Fruit fly (Drosophila melanogaster) whole organism, embryonic: ENCODE results near the gene al.

ENCODE experiments used
- ATbp ChIP-seq: fragments of 200-800 bp; sonication (Bioruptor generic); optimal IDR thresholded peaks from 2 replicates; lab custom pipeline; 2017; ENCODE audit warnings: missing biosample characterization, mild to moderate bottlenecking, missing genetic modification characterization, missing genetic modification reagents
- Abd-B ChIP-seq: fragments of 200-800 bp; sonication (Bioruptor generic); optimal IDR thresholded peaks from 2 replicates; lab custom pipeline; 2018; ENCODE audit warnings: missing biosample characterization, mild to moderate bottlenecking, missing genetic modification characterization, moderate library complexity
- Ada2b ChIP-seq: fragments of 200-800 bp; sonication (Bioruptor generic); IDR thresholded peaks from 2 replicates; pipeline ENCODE4 v1.3.6; 2022; ENCODE audit warnings: missing biosample characterization, missing genetic modification characterization
- B-H2 ChIP-seq: fragments of 200-800 bp; sonication (Bioruptor generic); optimal IDR thresholded peaks from 2 replicates; lab custom pipeline; 2018; ENCODE audit warnings: missing biosample characterization, mild to moderate bottlenecking, missing genetic modification characterization
- CG12104 ChIP-seq: fragments of 200-800 bp; sonication (Bioruptor generic); optimal IDR thresholded peaks from 3 replicates; lab custom pipeline; 2016; ENCODE audit warnings: missing biosample characterization, missing genetic modification characterization
- CG12299 ChIP-seq: fragments of 200-800 bp; sonication (Bioruptor generic); optimal IDR thresholded peaks from 2 replicates; lab custom pipeline; 2018; ENCODE audit warnings: missing biosample characterization, mild to moderate bottlenecking, missing genetic modification characterization
- CG12769 ChIP-seq: fragments of 200-800 bp; sonication (Bioruptor generic); optimal IDR thresholded peaks from 2 replicates; lab custom pipeline; 2019; ENCODE audit warnings: missing biosample characterization, mild to moderate bottlenecking, missing genetic modification characterization, moderate library complexity
- CG12942 ChIP-seq: fragments of 200-800 bp; sonication (Bioruptor generic); optimal IDR thresholded peaks from 3 replicates; lab custom pipeline; 2016; ENCODE audit warnings: missing biosample characterization, missing genetic modification characterization
- CG16779 ChIP-seq: fragments of 200-800 bp; sonication (Bioruptor generic); IDR thresholded peaks from 2 replicates; pipeline ENCODE4 v1.3.6; 2022; ENCODE audit warnings: missing biosample characterization, missing genetic modification characterization
- CG31224 ChIP-seq: fragments of 200-800 bp; sonication (Bioruptor generic); IDR thresholded peaks from 2 replicates; pipeline ENCODE4 v1.3.6; 2022; ENCODE audit warnings: missing biosample characterization, missing genetic modification characterization
- CG3995 ChIP-seq: fragments of 200-800 bp; sonication (Bioruptor generic); optimal IDR thresholded peaks from 3 replicates; lab custom pipeline; 2016; ENCODE audit warnings: missing biosample characterization, missing genetic modification characterization
- CG4707 ChIP-seq: fragments of 200-800 bp; sonication (Bioruptor generic); optimal IDR thresholded peaks from 2 replicates; lab custom pipeline; 2018; ENCODE audit warnings: missing biosample characterization, mild to moderate bottlenecking, missing genetic modification characterization, moderate library complexity
- CG4730 ChIP-seq: fragments of 200-800 bp; sonication (Bioruptor generic); IDR thresholded peaks from 2 replicates; pipeline ENCODE4 v1.3.6; 2022; ENCODE audit warnings: missing biosample characterization, missing genetic modification characterization
- CG7786 ChIP-seq: fragments of 200-800 bp; sonication (Bioruptor generic); optimal IDR thresholded peaks from 2 replicates; lab custom pipeline; 2016; ENCODE audit warnings: missing biosample characterization, missing genetic modification characterization
- Dfd ChIP-seq, 2 experiments: fragments of >200 bp; optimal IDR thresholded peaks; 2 replicates each; lab custom pipeline; 2017; ENCODE audit warnings: missing biosample characterization in 2 of 2, missing genetic modification characterization in 2 of 2
- Dll ChIP-seq: fragments of 200-800 bp; sonication (Bioruptor generic); IDR thresholded peaks from 4 replicates; pipeline ENCODE4 v1.3.6; 2022; ENCODE audit warnings: missing biosample characterization, missing genetic modification characterization; ENCODE audit not compliant: partially characterized antibody
- Gug ChIP-seq: fragments of 200-800 bp; sonication (Bioruptor generic); IDR thresholded peaks from 4 replicates; pipeline ENCODE4 v1.3.6; 2022; ENCODE audit warnings: missing biosample characterization, missing genetic modification characterization
- Hmx ChIP-seq: fragments of 200-800 bp; sonication (Bioruptor generic); optimal IDR thresholded peaks from 2 replicates; lab custom pipeline; 2016; ENCODE audit warnings: missing biosample characterization, missing genetic modification characterization
- Hr39 ChIP-seq: fragments of >200 bp; optimal IDR thresholded peaks from 2 replicates; lab custom pipeline; 2017
- Mes4 ChIP-seq: fragments of 200-800 bp; sonication (Bioruptor generic); optimal IDR thresholded peaks from 2 replicates; lab custom pipeline; 2016; ENCODE audit warnings: missing biosample characterization, missing genetic modification characterization
- Myb ChIP-seq: fragments of 200-800 bp; sonication (Bioruptor generic); optimal IDR thresholded peaks from 2 replicates; lab custom pipeline; 2016; ENCODE audit warnings: missing biosample characterization, missing genetic modification characterization
- NC2β ChIP-seq: fragments of 200-800 bp; sonication (Bioruptor generic); optimal IDR thresholded peaks from 2 replicates; lab custom pipeline; 2016; ENCODE audit warnings: missing biosample characterization, missing genetic modification characterization
- Nf-YB ChIP-seq: fragments of 200-800 bp; sonication (Bioruptor generic); optimal IDR thresholded peaks from 3 replicates; lab custom pipeline; 2019; ENCODE audit warnings: missing biosample characterization, mild to moderate bottlenecking, missing genetic modification characterization, moderate library complexity
- Ptx1 ChIP-seq: fragments of 200-800 bp; sonication (Bioruptor generic); IDR thresholded peaks from 2 replicates; pipeline ENCODE4 v1.3.6; 2022; ENCODE audit warnings: missing biosample characterization, missing genetic modification characterization
- Six4 ChIP-seq: fragments of 200-800 bp; sonication (Bioruptor generic); optimal IDR thresholded peaks from 2 replicates; lab custom pipeline; 2016; ENCODE audit warnings: missing biosample characterization, missing genetic modification characterization
- Sry-β ChIP-seq: fragments of 200-800 bp; sonication (Bioruptor generic); optimal IDR thresholded peaks from 2 replicates; lab custom pipeline; 2018; ENCODE audit warnings: missing biosample characterization, mild to moderate bottlenecking, missing genetic modification characterization, moderate library complexity
- Trl ChIP-seq, 3 experiments: fragments of >200 bp in 2 of 3; fragments of 200-800 bp in 1 of 3; sonication (Bioruptor generic) in 1 of 3; optimal IDR thresholded peaks; 2 replicates in 1 of 3; 3 replicates in 2 of 3; lab custom pipeline; 2016 to 2017; ENCODE audit warnings: missing biosample characterization in 1 of 3, missing genetic modification characterization in 1 of 3
- amos ChIP-seq: fragments of 200-800 bp; sonication (Bioruptor generic); IDR thresholded peaks from 2 replicates; pipeline ENCODE4 v1.3.6; 2022; ENCODE audit warnings: missing biosample characterization, missing genetic modification characterization; ENCODE audit not compliant: partially characterized antibody
- bcd ChIP-seq: fragments of 200-800 bp; sonication (Bioruptor generic); optimal IDR thresholded peaks from 2 replicates; lab custom pipeline; 2017; ENCODE audit warnings: missing biosample characterization, mild to moderate bottlenecking, missing genetic modification characterization
- btn ChIP-seq: fragments of 200-800 bp; sonication (Bioruptor generic); optimal IDR thresholded peaks from 2 replicates; lab custom pipeline; 2016; ENCODE audit warnings: missing biosample characterization, missing genetic modification characterization
- cg ChIP-seq: fragments of 200-800 bp; sonication (Bioruptor generic); optimal IDR thresholded peaks from 3 replicates; lab custom pipeline; 2019; ENCODE audit warnings: missing biosample characterization, mild to moderate bottlenecking, missing genetic modification characterization, moderate library complexity
- chinmo ChIP-seq: fragments of 200-800 bp; sonication (Bioruptor generic); IDR thresholded peaks from 4 replicates; pipeline ENCODE4 v1.3.6; 2022; ENCODE audit warnings: missing biosample characterization, missing genetic modification characterization; ENCODE audit not compliant: partially characterized antibody
- eve ChIP-seq, 2 experiments: fragments of >200 bp; optimal IDR thresholded peaks; 2 replicates each; lab custom pipeline; 2017; ENCODE audit warnings: missing biosample characterization in 2 of 2, missing genetic modification characterization in 2 of 2
- eyg ChIP-seq: fragments of 200-800 bp; sonication (Bioruptor generic); optimal IDR thresholded peaks from 3 replicates; lab custom pipeline; 2016; ENCODE audit warnings: missing biosample characterization, missing genetic modification characterization
- inv ChIP-seq: fragments of 200-800 bp; sonication (Bioruptor generic); IDR thresholded peaks from 2 replicates; pipeline ENCODE4 v1.3.6; 2022; ENCODE audit warnings: missing biosample characterization, missing genetic modification characterization; ENCODE audit not compliant: partially characterized antibody
- jing ChIP-seq: fragments of 200-800 bp; sonication (Bioruptor generic); optimal IDR thresholded peaks from 2 replicates; lab custom pipeline; 2018; ENCODE audit warnings: missing biosample characterization, mild to moderate bottlenecking, missing genetic modification characterization
- lab ChIP-seq: fragments of 200-800 bp; sonication (Bioruptor generic); optimal IDR thresholded peaks from 3 replicates; lab custom pipeline; 2017; ENCODE audit warnings: missing biosample characterization, missing genetic modification characterization, mild to moderate bottlenecking, moderate library complexity, missing genetic modification reagents
- nerfin-2 ChIP-seq: fragments of 200-800 bp; sonication (Bioruptor generic); IDR thresholded peaks from 2 replicates; pipeline ENCODE4 v1.3.6; 2022; ENCODE audit warnings: missing biosample characterization, missing genetic modification characterization; ENCODE audit not compliant: partially characterized antibody
- pb ChIP-seq: fragments of 200-800 bp; sonication (Bioruptor generic); optimal IDR thresholded peaks from 3 replicates; lab custom pipeline; 2016; ENCODE audit warnings: missing biosample characterization, missing genetic modification characterization
- pzg ChIP-seq: fragments of 200-800 bp; sonication (Bioruptor generic); optimal IDR thresholded peaks from 3 replicates; lab custom pipeline; 2018; ENCODE audit warnings: missing biosample characterization, mild to moderate bottlenecking, missing genetic modification characterization, moderate library complexity
- scrt ChIP-seq: fragments of 200-800 bp; sonication (Bioruptor generic); optimal IDR thresholded peaks from 2 replicates; lab custom pipeline; 2018; ENCODE audit warnings: missing biosample characterization, mild to moderate bottlenecking, missing genetic modification characterization, moderate library complexity
- sens ChIP-seq: fragments of 200-800 bp; sonication (Bioruptor generic); peaks from one replicate; lab custom pipeline; 2016; ENCODE audit warnings: missing biosample characterization, missing genetic modification characterization
- sens-2 ChIP-seq: fragments of 200-800 bp; sonication (Bioruptor generic); IDR thresholded peaks from 2 replicates; pipeline ENCODE4 v1.3.6; 2022; ENCODE audit warnings: missing biosample characterization, missing genetic modification characterization
- sug ChIP-seq: fragments of 200-800 bp; optimal IDR thresholded peaks from 2 replicates; lab custom pipeline; 2019; ENCODE audit warnings: missing biosample characterization, mild to moderate bottlenecking, missing genetic modification characterization, moderate library complexity
- tap ChIP-seq: fragments of 200-800 bp; optimal IDR thresholded peaks from 3 replicates; lab custom pipeline; 2019; ENCODE audit warnings: missing biosample characterization, mild to moderate bottlenecking, missing genetic modification characterization, moderate library complexity
- ttk ChIP-seq: fragments of 200-800 bp; sonication (Bioruptor generic); IDR thresholded peaks from 2 replicates; pipeline ENCODE4 v2.1.2; 2022; ENCODE audit warnings: missing biosample characterization, missing genetic modification characterization
- wek ChIP-seq: fragments of 200-800 bp; sonication (Bioruptor generic); optimal IDR thresholded peaks from 3 replicates; lab custom pipeline; 2018; ENCODE audit warnings: missing biosample characterization, mild to moderate bottlenecking, missing genetic modification characterization, moderate library complexity
- zf30C ChIP-seq: fragments of 200-800 bp; sonication (Bioruptor generic); optimal IDR thresholded peaks from 3 replicates; lab custom pipeline; 2018; ENCODE audit warnings: missing biosample characterization, mild to moderate bottlenecking, missing genetic modification characterization

The al gene

DNA sequence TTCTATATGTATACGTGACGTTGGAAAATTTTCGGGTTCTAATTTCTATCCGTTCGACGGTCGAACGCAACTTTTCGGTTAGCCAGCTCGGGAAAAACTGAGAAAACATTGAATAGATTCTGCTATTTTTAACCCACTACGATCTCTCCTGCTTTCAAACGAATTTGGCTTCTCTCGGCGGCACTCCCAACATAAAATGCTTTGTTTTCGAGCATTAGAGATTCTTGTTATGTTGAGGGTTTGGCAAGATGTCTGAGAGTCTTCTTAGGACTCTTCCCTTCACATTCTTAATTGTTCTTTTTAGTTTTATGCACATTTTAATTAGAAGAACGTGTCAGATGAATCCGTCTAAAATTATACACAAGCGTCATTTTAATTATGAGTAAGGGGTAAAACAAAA, 24.2 kb downstream of the al start, which contains the start of gene CG4213:
TSS of gene CG4213 (minus strand) at position 101 of the 400 bp plus-strand sequence.
- no peak for TF ChIP-seq lab
- TF ChIP-seq CG12769 (tag; lab: Kevin White, UChicago) = peak; percentile 21
- no peak for TF ChIP-seq CG3995 (GFP tag; lab: Kevin White, UChicago)
- TF ChIP-seq btn (GFP tag; lab: Kevin White, UChicago) = no peak
- TF ChIP-seq zf30C = no peak
- TF ChIP-seq ATbp (GFP tag; lab: Kevin White, UChicago) = no peak
- no peak for TF ChIP-seq Gug
- no peak for TF ChIP-seq CG16779 (GFP tag; lab: Robert Waterston, UW)
- TF ChIP-seq pb (GFP tag; lab: Kevin White, UChicago) = no peak
- TF ChIP-seq CG31224 (GFP tag; lab: Robert Waterston, UW) = no peak
- TF ChIP-seq Trl (optimal IDR thresholded peaks at IDR 0.05; lab: Kevin White, UChicago) = peak in 1 of 2 experiments; percentile 29
- no peak for TF ChIP-seq Trl (GFP tag; optimal IDR thresholded peaks at IDR 0.05; lab: Kevin White, UChicago)
- no peak for TF ChIP-seq CG4707 (GFP tag; lab: Kevin White, UChicago)
- no peak for TF ChIP-seq CG12104 (GFP tag; lab: Kevin White, UChicago)
- TF ChIP-seq Abd-B (GFP tag; lab: Kevin White, UChicago) = no peak
- TF ChIP-seq jing (GFP tag; lab: Kevin White, UChicago) = no peak
- peak; percentile 35 for TF ChIP-seq sens (GFP tag; lab: Kevin White, UChicago)
- TF ChIP-seq sug (tag; lab: Kevin White, UChicago) = no peak
- no peak for TF ChIP-seq eve (GFP tag; optimal IDR thresholded peaks at IDR 0.05; lab: Kevin White, UChicago)
- 0 out of 4 replicates have a peak, but pooled peaks have one; percentile 4 for TF ChIP-seq chinmo

DNA sequence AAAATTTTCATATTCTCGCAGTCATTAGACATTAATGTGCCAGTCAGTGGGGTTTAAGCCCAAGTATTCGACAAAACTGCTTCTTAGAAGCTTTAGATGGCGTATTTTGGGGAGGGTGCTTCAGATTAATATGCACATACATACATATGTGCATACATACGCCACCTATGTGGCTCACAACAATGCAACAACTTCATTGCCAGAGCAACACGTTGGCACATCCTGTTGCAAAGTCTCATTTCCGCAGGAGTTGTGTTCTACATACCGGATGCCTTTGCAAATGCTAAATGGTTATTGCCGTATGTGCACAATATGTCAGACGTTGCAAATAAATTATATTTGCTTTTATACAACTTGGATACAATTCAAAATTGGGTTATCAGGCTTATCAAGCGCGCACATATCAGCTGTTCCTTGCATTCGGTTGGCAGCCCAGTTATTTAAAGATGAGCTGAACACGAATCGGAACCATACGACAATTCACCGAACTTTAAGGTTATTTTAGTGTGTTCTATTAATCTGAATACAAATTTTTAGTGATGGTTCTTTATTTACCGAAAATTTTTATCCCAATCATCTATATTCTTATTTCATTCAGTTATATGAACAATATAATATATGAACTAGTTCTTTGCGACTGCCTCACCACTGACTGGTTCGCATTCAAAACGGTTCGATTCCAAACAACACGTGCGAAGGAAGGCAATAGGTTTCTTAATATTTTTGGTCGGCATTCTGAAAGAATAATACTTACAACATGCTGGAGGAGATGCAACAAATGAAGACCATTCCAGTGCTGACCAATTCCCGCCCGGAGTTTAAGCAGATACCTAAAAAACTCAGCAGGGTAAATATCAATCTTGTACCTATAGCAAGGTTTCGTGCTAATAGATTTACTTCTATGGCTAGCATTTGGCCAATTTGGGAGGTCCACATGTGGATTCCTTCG, 26.0 kb downstream of the al start, which contains the start of gene Polr1B:
TSS of gene Polr1B (plus strand) at position 659 of the 949 bp plus-strand sequence.
- TF ChIP-seq NC2β (GFP tag; lab: Kevin White, UChicago) = no peak
- no peak for TF ChIP-seq Ptx1 (GFP tag; lab: Robert Waterston, UW)
- TF ChIP-seq Hmx (GFP tag; lab: Kevin White, UChicago) = no peak
- TF ChIP-seq Dll = peak; percentile 70; the same call in 3 of the 4 replicates
- no peak for TF ChIP-seq CG4730 (GFP tag; lab: Robert Waterston, UW)
- no peak for TF ChIP-seq Mes4 (GFP tag; lab: Kevin White, UChicago)
- no peak for TF ChIP-seq bcd (GFP tag; lab: Kevin White, UChicago)
- no peak for TF ChIP-seq Hr39
- TF ChIP-seq CG12299 (tag; lab: Kevin White, UChicago) = peak; percentile 19
- no peak for TF ChIP-seq B-H2
- TF ChIP-seq pzg = peak; percentile 74
- no peak for TF ChIP-seq scrt (GFP tag; lab: Kevin White, UChicago)
- TF ChIP-seq Sry-β (GFP tag; lab: Kevin White, UChicago) = peak; percentile 88
- TF ChIP-seq CG7786 (GFP tag; lab: Kevin White, UChicago) = no peak
- TF ChIP-seq Nf-YB (GFP tag; lab: Kevin White, UChicago) = no peak
- peak; percentile 33 for TF ChIP-seq Myb (GFP tag; lab: Kevin White, UChicago)
- no peak for TF ChIP-seq sens-2
- TF ChIP-seq nerfin-2 (GFP tag; lab: Robert Waterston, UW) = no peak
- no peak for TF ChIP-seq Ada2b (GFP tag; lab: Robert Waterston, UW)
- no peak for TF ChIP-seq Dfd (GFP tag; optimal IDR thresholded peaks at IDR 0.05; lab: Kevin White, UChicago)
- no peak for TF ChIP-seq Six4
- TF ChIP-seq amos = peak; percentile 64
- no peak for TF ChIP-seq eyg
- TF ChIP-seq tap (tag; lab: Kevin White, UChicago) = no peak
- no peak for TF ChIP-seq wek
- TF ChIP-seq cg (GFP tag; lab: Kevin White, UChicago) = no peak
- TF ChIP-seq CG12942 (GFP tag; lab: Kevin White, UChicago) = no peak
- TF ChIP-seq inv (GFP tag; lab: Robert Waterston, UW) = peak; percentile 57; the same call in 1 of the 2 replicates
- TF ChIP-seq ttk (GFP tag; lab: Robert Waterston, UW) = no peak
